Worm (Caenorhabditis elegans): Measurements from ENCODE around the gene T23F6.3.

DNA sequence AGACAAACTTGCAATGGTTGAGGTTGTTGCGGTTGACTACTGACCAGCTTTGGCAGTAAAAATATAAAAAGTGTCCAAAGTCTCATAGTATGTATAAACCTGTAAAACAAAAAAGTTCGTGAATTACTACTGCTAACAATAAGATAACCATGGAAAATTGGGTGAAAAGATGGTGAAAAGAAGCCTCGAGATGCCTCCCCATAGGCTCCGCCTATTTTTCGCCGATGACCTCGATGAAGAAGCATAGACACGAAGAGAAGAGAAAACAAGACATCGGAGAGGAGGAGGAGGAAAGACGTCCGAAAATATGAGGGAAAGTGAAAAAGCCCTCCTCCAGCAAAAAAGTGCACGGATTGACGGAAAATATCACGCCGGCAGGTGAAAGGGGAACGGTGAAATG, 16.9 kb upstream of the T23F6.3 start, which contains the start of gene T23F6.5:
- TF ChIP-seq ceh-2 (tag; optimal IDR thresholded peaks at IDR 0.05) (no peak), hlh-13 (GFP tag; optimal IDR thresholded peaks at IDR 0.05) (no peak), fkh-10 (GFP tag; optimal IDR thresholded peaks at IDR 0.05) (no peak), sox-4 (tag; optimal IDR thresholded peaks at IDR 0.05) (no peak)
